Fruit fly (Drosophila melanogaster): ENCODE measurements around the gene EMC2A.

The EMC2A gene

dm6 chr3R:17020956-17021355 lies 25.1 kb upstream of the EMC2A start, which contains the start of gene Adsl (continued):
- TF ChIP-seq insv (GFP tag; optimal IDR thresholded peaks at IDR 0.05) (peak in 1 of 2 experiments; percentile 68), CG30431 (GFP tag; optimal IDR thresholded peaks at IDR 0.05) (no peak), hb (GFP tag; IDR thresholded peaks at IDR 0.05; ENCODE audit: partially characterized antibody) (no peak), crp (GFP tag; optimal IDR thresholded peaks at IDR 0.05) (peak in 1 of 2 experiments; percentile 69), CG12942 (GFP tag; optimal IDR thresholded peaks at IDR 0.05) (no peak), Nf-YA (GFP tag; IDR thresholded peaks at IDR 0.05) (peak; percentile 49; the same call in 1 of the 2 replicates), tup (GFP tag; optimal IDR thresholded peaks at IDR 0.05) (no peak), aop (GFP tag; IDR thresholded peaks at IDR 0.05) (peak; percentile 62; the same call in 1 of the 2 replicates), CG4424 (GFP tag; optimal IDR thresholded peaks at IDR 0.05) (peak; percentile 74), Blimp-1 (GFP tag; optimal IDR thresholded peaks at IDR 0.05) (no peak), run (tag; optimal IDR thresholded peaks at IDR 0.05) (no peak), Taf1 (GFP tag; IDR thresholded peaks at IDR 0.05) (no peak), CG6175 (GFP tag; IDR thresholded peaks at IDR 0.05) (no peak), dan (GFP tag; IDR thresholded peaks at IDR 0.05) (no peak), dmrt99B (tag; optimal IDR thresholded peaks at IDR 0.05) (no peak), Trl (optimal IDR thresholded peaks at IDR 0.05) (no peak), Trl (GFP tag; optimal IDR thresholded peaks at IDR 0.05) (no peak), CG10543 (GFP tag; optimal IDR thresholded peaks at IDR 0.05) (no peak), pzg (GFP tag; optimal IDR thresholded peaks at IDR 0.05) (peak; percentile 66), Mes4 (GFP tag; optimal IDR thresholded peaks at IDR 0.05) (peak; percentile 45), CG4730 (GFP tag; IDR thresholded peaks at IDR 0.05) (no peak), yki (optimal IDR thresholded peaks at IDR 0.05) (no peak), so (GFP tag; IDR thresholded peaks at IDR 0.05) (0 out of 3 replicates have a peak, but pooled peaks have one; percentile 32), CG11723 (GFP tag; optimal IDR thresholded peaks at IDR 0.05) (no peak), CG7556 (GFP tag; optimal IDR thresholded peaks at IDR 0.05) (no peak), CG11247 (GFP tag; IDR thresholded peaks at IDR 0.05) (no peak), HmgZ (tag; optimal IDR thresholded peaks at IDR 0.05) (peak; percentile 37), phol (tag; optimal IDR thresholded peaks at IDR 0.05) (peak; percentile 77), CG2889 (GFP tag; IDR thresholded peaks at IDR 0.05) (no peak), ind (GFP tag; optimal IDR thresholded peaks at IDR 0.05) (no peak), CG12071 (GFP tag; optimal IDR thresholded peaks at IDR 0.05) (peak; percentile 67), D (optimal IDR thresholded peaks at IDR 0.05) (no peak), D (GFP tag; optimal IDR thresholded peaks at IDR 0.05) (peak; percentile 47), jigr1 (GFP tag; IDR thresholded peaks at IDR 0.05) (no peak), CG4328 (GFP tag; optimal IDR thresholded peaks at IDR 0.05) (peak; percentile 50), CG5245 (GFP tag; optimal IDR thresholded peaks at IDR 0.05) (no peak), Doc3 (GFP tag; IDR thresholded peaks at IDR 0.05; ENCODE audit: partially characterized antibody) (no peak), fru (optimal IDR thresholded peaks at IDR 0.05) (no peak), p53 (GFP tag; optimal IDR thresholded peaks at IDR 0.05) (peak; percentile 13), CG17385 (GFP tag; optimal IDR thresholded peaks at IDR 0.05) (peak; percentile 74), Dip2 (GFP tag; IDR thresholded peaks at IDR 0.05) (no peak), bigmax (GFP tag; optimal IDR thresholded peaks at IDR 0.05) (peak; percentile 54), CG32767 (GFP tag; IDR thresholded peaks at IDR 0.05) (peak; percentile 35; the same call in 1 of the 2 replicates), CG2199 (GFP tag; IDR thresholded peaks at IDR 0.05) (no peak), Dbx (GFP tag; IDR thresholded peaks at IDR 0.05) (peak; percentile 35; the same call in 1 of the 3 replicates), otp (GFP tag; IDR thresholded peaks at IDR 0.05) (peak; percentile 68; the same call in 2 of the 3 replicates), pros (GFP tag; optimal IDR thresholded peaks at IDR 0.05) (no peak), CG32772 (GFP tag; IDR thresholded peaks at IDR 0.05) (no peak), Camta (GFP tag; optimal IDR thresholded peaks at IDR 0.05) (peak; percentile 41), CoRest (tag; optimal IDR thresholded peaks at IDR 0.05) (peak; percentile 85), maf-S (GFP tag; optimal IDR thresholded peaks at IDR 0.05) (no peak), CG1832 (GFP tag; optimal IDR thresholded peaks at IDR 0.05) (no peak), ERR (GFP tag; optimal IDR thresholded peaks at IDR 0.05) (no peak)
